Fruit fly (Drosophila melanogaster) whole organism, embryonic: ENCODE results near the gene Cyp4ac2.

ENCODE experiments used
- CG10147 ChIP-seq: fragments of 200-800 bp; sonication (Bioruptor generic); optimal IDR thresholded peaks from 2 replicates; lab custom pipeline; 2019; ENCODE audit warnings: missing biosample characterization, mild to moderate bottlenecking, missing genetic modification characterization, moderate library complexity
- CG12071 ChIP-seq: fragments of 200-800 bp; sonication (Bioruptor generic); optimal IDR thresholded peaks from 3 replicates; lab custom pipeline; 2018; ENCODE audit warnings: missing biosample characterization, mild to moderate bottlenecking, missing genetic modification characterization
- CG12236 ChIP-seq: fragments of 200-800 bp; sonication (Bioruptor generic); optimal IDR thresholded peaks from 2 replicates; lab custom pipeline; 2016; ENCODE audit warnings: missing biosample characterization, missing genetic modification characterization
- CG12391 ChIP-seq: fragments of 200-800 bp; sonication (Bioruptor generic); optimal IDR thresholded peaks from 3 replicates; lab custom pipeline; 2018; ENCODE audit warnings: missing biosample characterization, mild to moderate bottlenecking, missing genetic modification characterization, moderate library complexity
- CG12769 ChIP-seq: fragments of 200-800 bp; sonication (Bioruptor generic); optimal IDR thresholded peaks from 2 replicates; lab custom pipeline; 2019; ENCODE audit warnings: missing biosample characterization, mild to moderate bottlenecking, missing genetic modification characterization, moderate library complexity
- CG15696 ChIP-seq: fragments of 200-800 bp; sonication (Bioruptor generic); optimal IDR thresholded peaks from 2 replicates; lab custom pipeline; 2019; ENCODE audit warnings: missing biosample characterization, mild to moderate bottlenecking, missing genetic modification characterization, moderate library complexity
- CG16813 ChIP-seq: fragments of 200-800 bp; sonication (Bioruptor generic); IDR thresholded peaks from 3 replicates; pipeline ENCODE4 v1.3.6; 2022; ENCODE audit warnings: missing biosample characterization, missing genetic modification characterization; ENCODE audit not compliant: partially characterized antibody
- CG17361 ChIP-seq: fragments of 200-800 bp; sonication (Bioruptor generic); IDR thresholded peaks from 3 replicates; pipeline ENCODE4 v1.3.6; 2022; ENCODE audit warnings: missing biosample characterization, missing genetic modification characterization
- CG18764 ChIP-seq: fragments of 200-800 bp; sonication (Bioruptor generic); optimal IDR thresholded peaks from 3 replicates; lab custom pipeline; 2016; ENCODE audit warnings: missing biosample characterization, missing genetic modification characterization
- CG2199 ChIP-seq: fragments of 200-800 bp; sonication (Bioruptor generic); IDR thresholded peaks from 3 replicates; pipeline ENCODE4 v1.3.6; 2022; ENCODE audit warnings: missing biosample characterization, missing genetic modification characterization
- CG31224 ChIP-seq: fragments of 200-800 bp; sonication (Bioruptor generic); IDR thresholded peaks from 2 replicates; pipeline ENCODE4 v1.3.6; 2022; ENCODE audit warnings: missing biosample characterization, missing genetic modification characterization
- CG31365 ChIP-seq: fragments of 200-800 bp; sonication (Bioruptor generic); optimal IDR thresholded peaks from 2 replicates; lab custom pipeline; 2018; ENCODE audit warnings: missing biosample characterization, mild to moderate bottlenecking, missing genetic modification characterization
- CG3281 ChIP-seq: fragments of 200-800 bp; sonication (Bioruptor generic); optimal IDR thresholded peaks from 3 replicates; lab custom pipeline; 2017; ENCODE audit warnings: missing biosample characterization, mild to moderate bottlenecking, missing genetic modification characterization
- CG4360 ChIP-seq: fragments of 200-800 bp; sonication (Bioruptor generic); IDR thresholded peaks from 2 replicates; pipeline ENCODE4 v1.3.6; 2022; ENCODE audit warnings: missing biosample characterization, missing genetic modification characterization
- CG7357 ChIP-seq: fragments of 200-800 bp; sonication (Bioruptor generic); IDR thresholded peaks from 3 replicates; pipeline ENCODE4 v1.3.6; 2022; ENCODE audit warnings: missing biosample characterization, missing genetic modification characterization
- CG7745 ChIP-seq: fragments of 200-800 bp; sonication (Bioruptor generic); optimal IDR thresholded peaks from 2 replicates; lab custom pipeline; 2018; ENCODE audit warnings: missing biosample characterization, mild to moderate bottlenecking, missing genetic modification characterization, moderate library complexity
- CG8359 ChIP-seq: fragments of 200-800 bp; sonication (Bioruptor generic); optimal IDR thresholded peaks from 2 replicates; lab custom pipeline; 2017; ENCODE audit warnings: missing biosample characterization, mild to moderate bottlenecking, missing genetic modification characterization, borderline replicate concordance
- CG9727 ChIP-seq: fragments of 200-800 bp; sonication (Bioruptor generic); optimal IDR thresholded peaks from 3 replicates; lab custom pipeline; 2017; ENCODE audit warnings: missing biosample characterization, mild to moderate bottlenecking, missing genetic modification characterization
- CG9876 ChIP-seq: fragments of 200-800 bp; sonication (Bioruptor generic); optimal IDR thresholded peaks from 2 replicates; lab custom pipeline; 2016; ENCODE audit warnings: missing biosample characterization, missing genetic modification characterization
- CG9932 ChIP-seq: fragments of 200-800 bp; sonication (Bioruptor generic); IDR thresholded peaks from 2 replicates; pipeline ENCODE4 v1.3.6; 2022; ENCODE audit warnings: missing biosample characterization, missing genetic modification characterization
- D19A ChIP-seq: fragments of 200-800 bp; optimal IDR thresholded peaks from 3 replicates; lab custom pipeline; 2019; ENCODE audit warnings: missing biosample characterization, mild to moderate bottlenecking, missing genetic modification characterization, moderate library complexity
- Dp ChIP-seq: fragments of 200-800 bp; sonication (Bioruptor generic); optimal IDR thresholded peaks from 2 replicates; lab custom pipeline; 2018; ENCODE audit warnings: missing biosample characterization, mild to moderate bottlenecking, missing genetic modification characterization, moderate library complexity
- HmgD ChIP-seq: fragments of 200-800 bp; sonication (Bioruptor generic); optimal IDR thresholded peaks from 3 replicates; lab custom pipeline; 2016; ENCODE audit warnings: missing biosample characterization, missing genetic modification characterization
- Kr ChIP-seq: fragments of 200-800 bp; sonication (Bioruptor generic); optimal IDR thresholded peaks from 2 replicates; lab custom pipeline; 2017; ENCODE audit warnings: missing biosample characterization, mild to moderate bottlenecking, missing genetic modification characterization
- Lim3 ChIP-seq: fragments of 200-800 bp; sonication (Bioruptor generic); IDR thresholded peaks from 2 replicates; pipeline ENCODE4 v1.3.6; 2022; ENCODE audit warnings: missing biosample characterization, missing genetic modification characterization
- Med ChIP-seq: fragments of 200-800 bp; sonication (Bioruptor generic); peaks from one replicate; lab custom pipeline; 2016; ENCODE audit warnings: missing biosample characterization, missing genetic modification characterization, mild to moderate bottlenecking, inconsistent platforms, moderate library complexity
- Nf-YC ChIP-seq: fragments of 200-800 bp; optimal IDR thresholded peaks from 3 replicates; lab custom pipeline; 2019; ENCODE audit warnings: missing biosample characterization, mild to moderate bottlenecking, missing genetic modification characterization, moderate library complexity
- Six4 ChIP-seq: fragments of 200-800 bp; sonication (Bioruptor generic); optimal IDR thresholded peaks from 2 replicates; lab custom pipeline; 2016; ENCODE audit warnings: missing biosample characterization, missing genetic modification characterization
- Xrp1 ChIP-seq: fragments of 200-800 bp; sonication (Bioruptor generic); IDR thresholded peaks from 2 replicates; pipeline ENCODE4 v1.3.6; 2022; ENCODE audit warnings: missing biosample characterization, missing genetic modification characterization
- aop ChIP-seq: fragments of 200-800 bp; sonication (Bioruptor generic); IDR thresholded peaks from 2 replicates; pipeline ENCODE4 v1.3.6; 2022; ENCODE audit warnings: missing biosample characterization, missing genetic modification characterization
- cad ChIP-seq: fragments of >200 bp; optimal IDR thresholded peaks from 2 replicates; lab custom pipeline; 2017; ENCODE audit warnings: missing biosample characterization, missing genetic modification characterization
- crol ChIP-seq: fragments of 200-800 bp; sonication (Bioruptor generic); IDR thresholded peaks from 2 replicates; pipeline ENCODE4 v1.3.6; 2022; ENCODE audit warnings: missing biosample characterization, missing genetic modification characterization
- dm ChIP-seq: fragments of 200-800 bp; sonication (Bioruptor generic); optimal IDR thresholded peaks from 3 replicates; lab custom pipeline; 2016; ENCODE audit warnings: missing biosample characterization, missing genetic modification characterization
- exex ChIP-seq: fragments of 200-800 bp; sonication (Bioruptor generic); optimal IDR thresholded peaks from 4 replicates; lab custom pipeline; 2018; ENCODE audit warnings: missing biosample characterization, mild to moderate bottlenecking, missing genetic modification characterization, moderate library complexity
- grn ChIP-seq: fragments of 200-800 bp; sonication (Bioruptor generic); optimal IDR thresholded peaks from 3 replicates; lab custom pipeline; 2017; ENCODE audit warnings: missing biosample characterization, missing genetic modification characterization
- hth ChIP-seq: fragments of >200 bp; optimal IDR thresholded peaks from 2 replicates; lab custom pipeline; 2017; ENCODE audit warnings: inconsistent platforms
- kay ChIP-seq: fragments of 200-800 bp; sonication (Bioruptor generic); optimal IDR thresholded peaks from 2 replicates; lab custom pipeline; 2016; ENCODE audit warnings: missing biosample characterization, missing genetic modification characterization
- lov ChIP-seq, 2 experiments: fragments of 200-800 bp in 1 of 2; fragments of >200 bp in 1 of 2; sonication (Bioruptor generic) in 1 of 2; IDR thresholded peaks in 1 of 2; optimal IDR thresholded peaks in 1 of 2; 2 replicates in 1 of 2; 3 replicates in 1 of 2; pipeline versions ENCODE4 v1.3.6 to Lab custom; 2017 to 2022; ENCODE audit warnings: missing biosample characterization in 1 of 2, missing genetic modification characterization in 1 of 2
- mld ChIP-seq: fragments of 200-800 bp; sonication (Bioruptor generic); IDR thresholded peaks from 3 replicates; pipeline ENCODE4 v1.3.6; 2022; ENCODE audit warnings: missing biosample characterization, missing genetic modification characterization; ENCODE audit not compliant: partially characterized antibody
- nau ChIP-seq: fragments of 200-800 bp; sonication (Bioruptor generic); optimal IDR thresholded peaks from 3 replicates; lab custom pipeline; 2017; ENCODE audit warnings: missing biosample characterization, mild to moderate bottlenecking, missing genetic modification characterization, missing genetic modification reagents
- nom ChIP-seq: fragments of 200-800 bp; sonication (Bioruptor generic); optimal IDR thresholded peaks from 2 replicates; lab custom pipeline; 2017; ENCODE audit warnings: missing biosample characterization, missing genetic modification characterization, mild to moderate bottlenecking, moderate library complexity, missing genetic modification reagents
- oc ChIP-seq: fragments of 200-800 bp; sonication (Bioruptor generic); optimal IDR thresholded peaks from 2 replicates; lab custom pipeline; 2018; ENCODE audit warnings: missing biosample characterization, mild to moderate bottlenecking, missing genetic modification characterization, moderate library complexity
- otp ChIP-seq: fragments of 200-800 bp; sonication (Bioruptor generic); IDR thresholded peaks from 3 replicates; pipeline ENCODE4, ENCODE4 v1.3.6; 2022; ENCODE audit warnings: missing biosample characterization, missing genetic modification characterization
- pros ChIP-seq: fragments of 200-800 bp; sonication (Bioruptor generic); optimal IDR thresholded peaks from 3 replicates; lab custom pipeline; 2019; ENCODE audit warnings: missing biosample characterization, mild to moderate bottlenecking, missing genetic modification characterization, moderate library complexity
- sens ChIP-seq: fragments of 200-800 bp; sonication (Bioruptor generic); peaks from one replicate; lab custom pipeline; 2016; ENCODE audit warnings: missing biosample characterization, missing genetic modification characterization
- sens-2 ChIP-seq: fragments of 200-800 bp; sonication (Bioruptor generic); IDR thresholded peaks from 2 replicates; pipeline ENCODE4 v1.3.6; 2022; ENCODE audit warnings: missing biosample characterization, missing genetic modification characterization
- slp2 ChIP-seq: fragments of 200-800 bp; sonication (Bioruptor generic); optimal IDR thresholded peaks from 2 replicates; lab custom pipeline; 2016; ENCODE audit warnings: missing biosample characterization, missing genetic modification characterization
- ttk ChIP-seq: fragments of 200-800 bp; sonication (Bioruptor generic); IDR thresholded peaks from 2 replicates; pipeline ENCODE4 v2.1.2; 2022; ENCODE audit warnings: missing biosample characterization, missing genetic modification characterization
- tup ChIP-seq: fragments of 200-800 bp; sonication (Bioruptor generic); optimal IDR thresholded peaks from 2 replicates; lab custom pipeline; 2016; ENCODE audit warnings: missing biosample characterization, mild to moderate bottlenecking, missing genetic modification characterization, moderate library complexity

Gene Cyp4ac2

dm6 chr2L:5234714-5235298 is 31.4 kb upstream of the Cyp4ac2 start (continued):
- TF ChIP-seq kay = no peak
- peak; percentile 86 for TF ChIP-seq grn (GFP tag; lab: Kevin White, UChicago)
- no peak for TF ChIP-seq CG31365
- TF ChIP-seq hth (lab: Kevin White, UChicago) = no peak
- TF ChIP-seq CG7745 (tag; lab: Kevin White, UChicago) = peak; percentile 80
- TF ChIP-seq exex = no peak
- TF ChIP-seq nau (GFP tag; lab: Kevin White, UChicago) = no peak
- TF ChIP-seq slp2 = no peak
- TF ChIP-seq sens (GFP tag; lab: Kevin White, UChicago) = peak; percentile 7
- TF ChIP-seq pros (GFP tag; lab: Kevin White, UChicago) = peak; percentile 68
- TF ChIP-seq CG2199 = peak; percentile 77; the same call in 2 of the 3 replicates
- TF ChIP-seq CG12391 (tag; lab: Kevin White, UChicago) = no peak
- no peak for TF ChIP-seq CG7357 (GFP tag; lab: Robert Waterston, UW)
- TF ChIP-seq Kr (GFP tag; lab: Kevin White, UChicago) = peak; percentile 74
- peak; percentile 69 for TF ChIP-seq oc
- peak; percentile 20 for TF ChIP-seq cad (GFP tag; lab: Kevin White, UChicago)
- no peak for TF ChIP-seq CG12769 (tag; lab: Kevin White, UChicago)
- no peak for TF ChIP-seq Dp

DNA sequence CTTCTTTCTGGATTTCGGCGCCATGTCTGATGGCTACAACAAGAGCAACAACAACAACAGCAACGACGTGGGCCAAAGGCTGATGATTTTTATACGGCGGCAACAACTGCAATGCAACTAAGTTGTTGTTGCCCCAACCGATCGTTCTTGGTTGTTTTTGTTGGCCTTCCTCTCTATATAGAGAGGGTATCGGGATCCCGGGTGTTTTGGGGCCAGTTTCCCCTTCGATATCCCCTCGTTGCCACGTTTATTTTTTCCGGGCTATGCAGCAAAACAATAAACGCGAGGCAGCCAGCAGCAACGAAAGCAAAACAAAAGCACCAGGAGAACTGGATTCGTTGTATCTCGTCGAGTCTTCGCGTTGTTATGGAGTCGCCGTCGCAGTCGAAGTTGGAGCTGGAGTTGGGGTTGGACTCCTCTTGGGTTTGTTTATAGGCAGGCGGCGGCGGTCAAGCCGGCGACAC is 29.8 kb upstream of the Cyp4ac2 start:
- TF ChIP-seq D19A (peak; percentile 19), ttk (GFP tag; lab: Robert Waterston, UW) (no peak), mld (GFP tag; lab: Robert Waterston, UW) (no peak), CG31365 (no peak), CG10147 (GFP tag; lab: Kevin White, UChicago) (no peak), otp (0 out of 3 replicates have a peak, but pooled peaks have one; percentile 6), Lim3 (no peak), dm (GFP tag; lab: Kevin White, UChicago) (no peak), CG12236 (GFP tag; lab: Kevin White, UChicago) (no peak), CG4360 (peak; percentile 91), nom (GFP tag; lab: Kevin White, UChicago) (peak; percentile 74), CG8359 (no peak), crol (GFP tag; lab: Robert Waterston, UW) (peak; percentile 52), CG17361 (GFP tag; lab: Robert Waterston, UW) (no peak), CG31224 (GFP tag; lab: Robert Waterston, UW) (no peak), Med (GFP tag; lab: Kevin White, UChicago) (peak; percentile 59), Six4 (GFP tag; lab: Kevin White, UChicago) (no peak), tup (GFP tag; lab: Kevin White, UChicago) (no peak), Nf-YC (tag; lab: Kevin White, UChicago) (no peak), CG12071 (GFP tag; lab: Kevin White, UChicago) (no peak)

dm6 chr2L:5237175-5237753 is 28.9 kb upstream of the Cyp4ac2 start:
- TF ChIP-seq CG3281 (GFP tag; lab: Kevin White, UChicago) (no peak), CG9876 (no peak), Dp (no peak), Xrp1 (peak; percentile 38; the same call in 1 of the 2 replicates), lov (optimal IDR thresholded peaks at IDR 0.05; lab: Kevin White, UChicago) (no peak), lov (GFP tag; IDR thresholded peaks at IDR 0.05; lab: Robert Waterston, UW) (no peak), CG9932 (GFP tag; lab: Robert Waterston, UW) (no peak), CG16813 (GFP tag; lab: Robert Waterston, UW) (no peak), CG9727 (GFP tag; lab: Kevin White, UChicago) (no peak), HmgD (GFP tag; lab: Kevin White, UChicago) (no peak), CG15696 (tag; lab: Kevin White, UChicago) (no peak), CG18764 (GFP tag; lab: Kevin White, UChicago) (no peak), sens-2 (no peak), aop (no peak)
